Worm (Caenorhabditis elegans) whole organism, L4/young adult: ENCODE results near the gene col-79.

Experiments
- W03F9.2 ChIP-seq: fragments of 150-350 bp; optimal IDR thresholded peaks from 2 replicates; lab custom pipeline; 2014; ENCODE audit warnings: missing biosample characterization, missing genetic modification characterization
- dao-5 ChIP-seq: sonication (generic microtip); optimal IDR thresholded peaks from 2 replicates; lab custom pipeline; 2016; ENCODE audit warnings: missing genotype, missing genetic modification characterization, moderate library complexity, missing compliant biosample characterization
- him-1 ChIP-seq: sonication (generic microtip); optimal IDR thresholded peaks from 2 replicates; lab custom pipeline; 2016; ENCODE audit warnings: missing genotype, missing genetic modification reagents, missing genetic modification characterization, missing compliant biosample characterization

Gene col-79

ce11 chrII:10703594-10704384, at the start of gene col-79:
TSS of gene col-79 (plus strand) at chrII:10703613.
- TF ChIP-seq W03F9.2 (tag; lab: Kevin White, UChicago) (no peak), dao-5 (tag; lab: Kevin White, UChicago) (no peak), him-1 (tag; lab: Kevin White, UChicago) (no peak)

DNA sequence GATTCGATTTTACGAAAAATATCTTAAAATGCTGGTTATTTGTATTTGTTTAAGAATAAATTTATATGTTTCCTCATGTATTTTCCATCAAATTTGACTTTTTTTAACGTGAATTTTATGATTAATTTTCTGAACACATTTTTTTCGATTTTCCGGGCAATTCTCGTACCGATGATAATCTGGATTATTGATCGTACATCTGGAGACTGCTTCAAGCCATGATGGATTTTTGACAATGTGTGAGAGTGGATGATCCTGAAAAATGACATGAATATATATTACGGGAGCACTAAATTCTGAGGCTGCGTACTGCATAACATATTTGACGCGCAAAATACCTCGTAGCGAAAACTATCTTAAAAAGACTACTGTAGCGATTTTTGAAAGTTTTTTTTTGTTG, 49.0 kb upstream of the col-79 start:
- TF ChIP-seq dao-5 (tag; lab: Kevin White, UChicago) (no peak), W03F9.2 (tag; lab: Kevin White, UChicago) (no peak), him-1 (tag; lab: Kevin White, UChicago) (no peak)

- TF ChIP-seq him-1 (tag; lab: Kevin White, UChicago) (no peak), W03F9.2 (tag; lab: Kevin White, UChicago) (no peak), dao-5 (tag; lab: Kevin White, UChicago) (no peak)
Observed at ce11 chrII:10656395-10656794, 47.0 kb upstream of the col-79 start.

DNA sequence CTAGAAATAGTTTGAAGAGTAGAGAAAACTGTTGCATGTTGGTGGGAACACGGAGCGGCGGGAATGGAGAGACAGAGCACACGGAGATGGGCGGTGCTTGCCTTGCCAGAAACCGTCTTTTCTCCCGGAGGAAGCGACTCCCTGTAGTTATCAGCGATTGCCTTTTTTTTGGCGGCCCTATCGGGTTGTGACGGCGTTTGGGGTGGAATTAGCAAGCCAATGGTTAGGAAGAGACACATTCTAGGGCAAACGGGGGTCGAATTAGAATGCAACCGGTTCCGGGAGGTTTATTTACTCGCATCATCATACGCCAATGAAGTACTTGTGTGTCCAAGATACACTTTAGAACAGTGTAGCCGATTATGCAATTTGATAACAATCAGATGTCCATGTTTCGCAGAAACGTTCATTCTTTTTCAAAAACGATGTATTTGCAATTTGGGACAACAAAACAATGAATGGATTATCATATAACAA, 45.7 kb upstream of the col-79 start, which contains the start of gene lact-3:
lact-3 (minus strand) TSS at position 51 of the 477 bp plus-strand sequence.
- no peak for TF ChIP-seq W03F9.2 (tag; lab: Kevin White, UChicago)
- no peak for TF ChIP-seq dao-5 (tag; lab: Kevin White, UChicago)
- TF ChIP-seq him-1 (tag; lab: Kevin White, UChicago): no peak

DNA sequence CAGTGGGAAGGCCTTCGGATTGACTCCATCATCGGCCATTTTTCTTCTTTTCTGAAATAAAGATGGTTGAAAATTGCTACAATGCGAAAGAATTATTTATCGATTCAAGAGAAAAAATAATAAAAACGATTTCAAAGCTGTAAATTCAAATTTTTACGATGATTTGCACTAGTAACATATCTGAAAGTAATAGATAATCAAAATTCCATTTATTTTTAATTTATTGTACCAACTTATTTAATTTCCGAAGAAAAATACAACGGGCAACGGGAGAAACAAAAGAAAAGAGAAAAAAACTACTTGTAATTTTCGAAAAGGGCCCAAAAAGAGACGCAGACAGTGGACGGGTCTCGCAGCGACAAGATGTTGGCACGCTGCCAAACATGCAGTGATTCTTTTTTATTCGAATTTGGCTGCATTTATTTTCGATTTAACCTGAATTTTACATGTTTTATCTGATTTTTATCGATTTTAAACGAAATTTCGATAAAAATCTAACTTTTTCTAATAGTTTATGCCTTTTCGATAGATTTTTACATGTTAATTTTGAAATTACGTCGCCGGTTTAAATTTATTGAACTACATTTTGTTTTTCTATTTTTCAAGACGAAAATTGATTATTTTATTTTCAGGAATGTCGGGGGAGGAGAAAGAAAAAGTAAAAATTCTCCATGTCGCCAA, 44.7 kb upstream of the col-79 start, which contains the start of the genes snu-13 and rsp-7:
snu-13 (minus strand) TSS at position 51 of the 681 bp plus-strand sequence.
rsp-7 (plus strand) TSS at position 631 of the 681 bp plus-strand sequence.
- TF ChIP-seq W03F9.2 (tag; lab: Kevin White, UChicago): peak; percentile 90
- no peak for TF ChIP-seq him-1 (tag; lab: Kevin White, UChicago)

- TF ChIP-seq W03F9.2 (tag; lab: Kevin White, UChicago): no peak
- TF ChIP-seq dao-5 (tag; lab: Kevin White, UChicago): no peak
- no peak for TF ChIP-seq him-1 (tag; lab: Kevin White, UChicago)
Observed at ce11 chrII:10659585-10659984, 43.8 kb upstream of the col-79 start.

DNA sequence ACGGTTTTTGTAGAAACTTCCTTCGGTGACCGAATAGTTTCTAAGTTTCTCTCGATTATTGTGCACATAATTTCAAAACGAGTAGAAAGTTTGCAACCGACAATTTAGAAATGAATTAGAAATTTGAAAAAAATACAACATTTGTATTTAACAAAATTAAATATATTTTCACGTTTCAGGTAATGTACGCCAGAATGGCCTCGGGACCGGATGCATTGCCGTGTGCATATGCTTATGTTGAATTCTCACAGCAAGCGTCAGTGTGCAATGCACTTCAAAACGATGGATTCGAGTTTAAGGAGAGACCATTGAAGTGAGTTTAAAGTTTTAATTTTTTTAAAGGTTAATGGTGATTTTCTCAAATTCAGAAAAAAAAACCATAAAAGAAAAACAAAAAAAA, 42.5 kb upstream of the col-79 start, which contains the start of gene marc-2:
marc-2 (minus strand) TSS at position 101 of the 400 bp plus-strand sequence.
- TF ChIP-seq W03F9.2 (tag; lab: Kevin White, UChicago) (no peak), dao-5 (tag; lab: Kevin White, UChicago) (no peak), him-1 (tag; lab: Kevin White, UChicago) (no peak)

ce11 chrII:10661448-10662064, 41.9 kb upstream of the col-79 start:
- TF ChIP-seq him-1 (tag; lab: Kevin White, UChicago): no peak
- no peak for TF ChIP-seq W03F9.2 (tag; lab: Kevin White, UChicago)
- TF ChIP-seq dao-5 (tag; lab: Kevin White, UChicago): no peak

DNA sequence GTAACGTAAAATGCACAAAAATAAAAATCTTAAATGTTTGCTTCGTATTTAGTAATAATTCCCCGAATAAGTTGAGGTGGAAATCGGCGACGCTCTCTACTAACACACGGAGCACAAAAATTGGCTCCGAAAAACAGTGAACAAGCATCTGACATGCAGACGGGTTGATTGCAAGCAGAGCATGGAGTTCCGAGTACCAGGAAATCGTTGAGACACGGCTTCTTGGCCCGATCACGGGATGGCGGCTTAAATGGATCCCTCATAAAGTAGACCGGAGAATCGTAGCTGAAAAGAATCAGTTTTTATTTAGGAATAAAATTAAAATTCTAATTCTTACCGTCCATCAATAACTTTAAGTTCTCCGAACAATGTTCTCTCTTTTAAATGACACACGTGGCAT, 41.1 kb upstream of the col-79 start:
- TF ChIP-seq dao-5 (tag; lab: Kevin White, UChicago) (no peak), W03F9.2 (tag; lab: Kevin White, UChicago) (no peak)

ce11 chrII:10662698-10663097, 40.7 kb upstream of the col-79 start, which contains the start of gene D2089.8:
TSS of gene D2089.8 (minus strand) at chrII:10662781.
- TF ChIP-seq dao-5 (tag; lab: Kevin White, UChicago): no peak
- peak; percentile 24 for TF ChIP-seq W03F9.2 (tag; lab: Kevin White, UChicago)

DNA sequence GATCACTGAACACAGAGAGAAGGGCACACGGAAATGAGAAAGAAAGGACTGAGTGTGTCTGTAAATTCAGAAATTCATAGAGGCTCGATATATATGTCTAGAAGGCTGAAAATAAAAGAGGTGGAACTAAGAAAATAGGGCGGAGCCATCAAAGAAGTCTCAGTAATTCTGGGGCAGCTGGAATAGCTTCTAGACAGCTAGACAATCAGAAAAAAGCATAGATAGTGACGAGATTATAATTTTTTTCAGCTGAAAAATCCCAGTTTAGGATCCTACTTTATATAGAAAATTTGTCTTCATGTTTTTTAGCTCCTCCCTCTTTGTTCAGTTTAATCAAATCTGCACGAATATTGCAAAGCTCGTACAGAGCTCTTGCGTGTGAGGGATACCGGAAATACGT, 38.4 kb upstream of the col-79 start, which contains the start of gene D2089.3:
D2089.3 (minus strand) TSS at position 101 of the 400 bp plus-strand sequence.
- no peak for TF ChIP-seq W03F9.2 (tag; lab: Kevin White, UChicago)

DNA sequence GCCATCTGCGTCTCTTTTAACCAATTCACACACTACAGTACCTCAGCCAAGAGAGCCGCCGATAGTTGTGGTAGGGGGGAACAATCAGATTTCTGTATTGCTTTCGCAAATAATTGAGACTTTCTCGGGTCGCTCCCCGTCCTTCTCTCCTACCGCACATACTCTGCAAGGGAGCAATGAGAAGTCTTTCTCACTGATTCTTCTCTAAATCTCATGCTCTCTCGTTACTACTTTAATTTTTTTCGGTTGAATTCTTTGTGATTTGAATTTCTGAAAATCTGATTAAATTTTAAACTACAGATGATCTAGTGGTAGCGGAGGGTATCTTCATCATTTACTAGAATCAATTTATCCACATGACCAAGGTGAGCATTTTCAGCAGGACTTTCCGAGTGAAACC, 28.1 kb upstream of the col-79 start, which contains the start of gene ptb-1:
ptb-1 (plus strand) TSS at position 301 of the 400 bp plus-strand sequence.
- TF ChIP-seq W03F9.2 (tag; lab: Kevin White, UChicago): no peak
- TF ChIP-seq dao-5 (tag; lab: Kevin White, UChicago): no peak
- no peak for TF ChIP-seq him-1 (tag; lab: Kevin White, UChicago)

ce11 chrII:10680130-10680529, 23.3 kb upstream of the col-79 start:
- TF ChIP-seq W03F9.2 (tag; lab: Kevin White, UChicago) (no peak), him-1 (tag; lab: Kevin White, UChicago) (no peak), dao-5 (tag; lab: Kevin White, UChicago) (no peak)
